Fruit fly (Drosophila melanogaster): Measurements from ENCODE around the gene Gorab.
A peak's percentile ranks its signal among the peaks of the same experiment; 100 is the strongest.

The Gorab gene

dm6 chr3L:17383285-17383684 lies 45.4 kb downstream of the Gorab start:
- TF ChIP-seq Eip93F (GFP tag; optimal IDR thresholded peaks at IDR 0.05) (no peak), CG11762 (GFP tag; optimal IDR thresholded peaks at IDR 0.05; ENCODE audit: insufficient read depth) (no peak), Met (GFP tag; optimal IDR thresholded peaks at IDR 0.05) (no peak), dsx (GFP tag; optimal IDR thresholded peaks at IDR 0.05; ENCODE audit: poor library complexity, severe bottlenecking) (no peak), Hr39 (GFP tag; optimal IDR thresholded peaks at IDR 0.05) (no peak)

- TF ChIP-seq lz (GFP tag; optimal IDR thresholded peaks at IDR 0.05) (no peak), eg (GFP tag; IDR thresholded peaks at IDR 0.05) (no peak), CG9139 (GFP tag; optimal IDR thresholded peaks at IDR 0.05) (no peak), CG3919 (GFP tag; optimal IDR thresholded peaks at IDR 0.05) (no peak), Eip78C (GFP tag) (no peak)
Observed at dm6 chr3L:17382628-17383027, 46.0 kb downstream of the Gorab start, which contains the start of gene CG13728. Gene CG13728 (minus strand): TSS chr3L:17382728.

DNA sequence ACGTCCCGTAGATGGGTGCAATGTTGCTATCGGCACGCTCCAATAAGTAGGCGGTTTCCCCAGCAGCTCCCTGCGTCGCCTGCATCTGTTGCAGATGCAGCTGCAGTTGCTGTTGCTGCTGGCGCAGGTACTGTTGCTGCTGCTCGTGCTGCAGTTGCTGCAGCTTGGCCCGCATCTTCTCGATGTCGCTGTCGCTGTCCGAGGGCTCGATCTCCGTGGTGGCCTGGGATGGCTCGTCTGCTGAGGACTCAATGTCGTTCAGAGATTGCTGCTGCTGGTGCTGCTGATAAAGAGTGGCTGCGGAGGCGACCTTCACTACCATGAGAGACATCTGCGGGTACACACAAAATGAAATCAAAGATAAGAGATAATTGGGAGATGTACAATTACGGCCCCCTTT lies 46.6 kb downstream of the Gorab start:
- no peak for TF ChIP-seq topi (GFP tag; optimal IDR thresholded peaks at IDR 0.05)
- peak in 1 of 2 experiments; percentile 86 for TF ChIP-seq ss (GFP tag; optimal IDR thresholded peaks at IDR 0.05)
- TF ChIP-seq CG11762 (GFP tag; optimal IDR thresholded peaks at IDR 0.05; ENCODE audit: insufficient read depth) = no peak

- TF ChIP-seq CG8119 (GFP tag; IDR thresholded peaks at IDR 0.05) = peak; percentile 51; the same call in 2 of the 3 replicates
- no peak for TF ChIP-seq CG6276 (GFP tag; optimal IDR thresholded peaks at IDR 0.05)
- TF ChIP-seq CG3919 (GFP tag; optimal IDR thresholded peaks at IDR 0.05) = no peak
- no peak for TF ChIP-seq CG9139 (GFP tag; optimal IDR thresholded peaks at IDR 0.05)
- TF ChIP-seq spab (GFP tag; optimal IDR thresholded peaks at IDR 0.05) = no peak
- no peak for TF ChIP-seq CG4318 (GFP tag; optimal IDR thresholded peaks at IDR 0.05)
- TF ChIP-seq lz (GFP tag; optimal IDR thresholded peaks at IDR 0.05) = no peak
- peak; percentile 32 for TF ChIP-seq Lpt (GFP tag; optimal IDR thresholded peaks at IDR 0.05)
- no peak for TF ChIP-seq CG8319 (GFP tag; optimal IDR thresholded peaks at IDR 0.05)
- TF ChIP-seq CG1621 (tag; optimal IDR thresholded peaks at IDR 0.05) = peak; percentile 91
- peak; percentile 8 for TF ChIP-seq fkh (GFP tag; optimal IDR thresholded peaks at IDR 0.05)
- TF ChIP-seq pdm3 (GFP tag; optimal IDR thresholded peaks at IDR 0.05) = no peak
- no peak for TF ChIP-seq CG34406 (GFP tag; optimal IDR thresholded peaks at IDR 0.05)
- TF ChIP-seq CG7368 (GFP tag; optimal IDR thresholded peaks at IDR 0.05) = no peak
- TF ChIP-seq CG3032 (tag; optimal IDR thresholded peaks at IDR 0.05) = no peak
- peak; percentile 86 for TF ChIP-seq Eip78C (GFP tag)
- TF ChIP-seq salr (GFP tag; optimal IDR thresholded peaks at IDR 0.05) = no peak
- no peak for TF ChIP-seq Blimp-1 (GFP tag; optimal IDR thresholded peaks at IDR 0.05)
- no peak for TF ChIP-seq esn (GFP tag; optimal IDR thresholded peaks at IDR 0.05)
- peak; percentile 55; the same call in 1 of the 2 replicates for TF ChIP-seq CG15336 (GFP tag; IDR thresholded peaks at IDR 0.05)
- TF ChIP-seq vri (GFP tag; optimal IDR thresholded peaks at IDR 0.05) = no peak
- TF ChIP-seq ss (GFP tag; optimal IDR thresholded peaks at IDR 0.05) = peak in 1 of 2 experiments; percentile 46
- TF ChIP-seq Eip93F (GFP tag; optimal IDR thresholded peaks at IDR 0.05) = no peak
- no peak for TF ChIP-seq Gug (GFP tag; IDR thresholded peaks at IDR 0.05)
- peak; percentile 18 for TF ChIP-seq Eip75B (GFP tag; optimal IDR thresholded peaks at IDR 0.05)
- TF ChIP-seq CG16779 (tag; optimal IDR thresholded peaks at IDR 0.05) = no peak
- TF ChIP-seq CG6163 (GFP tag; IDR thresholded peaks at IDR 0.05) = peak; percentile 51; the same call in 2 of the 3 replicates
- peak; percentile 52; the same call in 2 of the 3 replicates for TF ChIP-seq eg (GFP tag; IDR thresholded peaks at IDR 0.05)
- no peak for TF ChIP-seq Sox15 (GFP tag; optimal IDR thresholded peaks at IDR 0.05)
- TF ChIP-seq dsx (GFP tag; optimal IDR thresholded peaks at IDR 0.05; ENCODE audit: poor library complexity, severe bottlenecking) = no peak
- TF ChIP-seq Sox14 (GFP tag; optimal IDR thresholded peaks at IDR 0.05) = no peak
- no peak for TF ChIP-seq Met (GFP tag; optimal IDR thresholded peaks at IDR 0.05)
- TF ChIP-seq CG32006 (GFP tag; optimal IDR thresholded peaks at IDR 0.05) = no peak
Observed at dm6 chr3L:17379311-17379710, 49.3 kb downstream of the Gorab start, which contains the start of gene Cad74A. Gene Cad74A (minus strand): TSS chr3L:17379530.
